Fruit fly (Drosophila melanogaster): ENCODE measurements around the gene Sec61gamma.
A peak's percentile ranks its signal among the peaks of the same experiment; 100 is the strongest.

Gene Sec61gamma

dm6 chrX:19663859-19664728 lies 21.0 kb downstream of the Sec61gamma start, which contains the start of the genes CG14223 and Ssu72 (continued):
- TF ChIP-seq CG3847 (GFP tag; IDR thresholded peaks at IDR 0.05), result peak; percentile 95
- peak; percentile 8 for TF ChIP-seq CG18262 (tag; optimal IDR thresholded peaks at IDR 0.05)
- TF ChIP-seq mam (GFP tag; optimal IDR thresholded peaks at IDR 0.05), result peak; percentile 19
- TF ChIP-seq Doc3 (GFP tag; IDR thresholded peaks at IDR 0.05; ENCODE audit: partially characterized antibody), result peak; percentile 80
- peak; percentile 71 for TF ChIP-seq CG2129 (GFP tag; IDR thresholded peaks at IDR 0.05; ENCODE audit: partially characterized antibody)
- TF ChIP-seq CG10209 (GFP tag; optimal IDR thresholded peaks at IDR 0.05), result no peak
- peak; percentile 84 for TF ChIP-seq CG13287 (GFP tag; IDR thresholded peaks at IDR 0.05; ENCODE audit: partially characterized antibody)
- TF ChIP-seq amos (GFP tag; IDR thresholded peaks at IDR 0.05; ENCODE audit: partially characterized antibody), result peak; percentile 87
- peak; percentile 84 for TF ChIP-seq Scr (GFP tag; IDR thresholded peaks at IDR 0.05; ENCODE audit: partially characterized antibody)
- peak; percentile 21 for TF ChIP-seq YL-1 (GFP tag; optimal IDR thresholded peaks at IDR 0.05)
- no peak for TF ChIP-seq Deaf1 (tag; optimal IDR thresholded peaks at IDR 0.05)
- TF ChIP-seq mld (GFP tag; IDR thresholded peaks at IDR 0.05; ENCODE audit: partially characterized antibody), result 0 out of 3 replicates have a peak, but pooled peaks have one; percentile 44
- TF ChIP-seq CG12391 (tag; optimal IDR thresholded peaks at IDR 0.05), result peak; percentile 3
- peak; percentile 73 for TF ChIP-seq hbn (GFP tag; IDR thresholded peaks at IDR 0.05; ENCODE audit: partially characterized antibody)
- no peak for TF ChIP-seq wor (GFP tag; IDR thresholded peaks at IDR 0.05)
- peak; percentile 64; the same call in 1 of the 2 replicates for TF ChIP-seq CG42726 (GFP tag; IDR thresholded peaks at IDR 0.05; ENCODE audit: partially characterized antibody)
- TF ChIP-seq HLH54F (GFP tag; optimal IDR thresholded peaks at IDR 0.05), result peak; percentile 7
- TF ChIP-seq gcm2 (GFP tag; optimal IDR thresholded peaks at IDR 0.05), result no peak
- TF ChIP-seq MBD-R2 (GFP tag; IDR thresholded peaks at IDR 0.05), result peak; percentile 45
- peak; percentile 75 for TF ChIP-seq CG16813 (GFP tag; IDR thresholded peaks at IDR 0.05; ENCODE audit: partially characterized antibody)
- peak; percentile 32; the same call in 1 of the 2 replicates for TF ChIP-seq vvl (GFP tag; IDR thresholded peaks at IDR 0.05)
- peak; percentile 59 for TF ChIP-seq pzg (GFP tag; optimal IDR thresholded peaks at IDR 0.05)
- no peak for TF ChIP-seq CG10654 (GFP tag; optimal IDR thresholded peaks at IDR 0.05)
- peak; percentile 31 for TF ChIP-seq CG14710 (tag; optimal IDR thresholded peaks at IDR 0.05)
- peak; percentile 86 for TF ChIP-seq Dp (GFP tag; optimal IDR thresholded peaks at IDR 0.05)
- peak; percentile 81 for TF ChIP-seq onecut (GFP tag; IDR thresholded peaks at IDR 0.05)
- no peak for TF ChIP-seq CG8290 (GFP tag; optimal IDR thresholded peaks at IDR 0.05)
- TF ChIP-seq CG8290 (tag; optimal IDR thresholded peaks at IDR 0.05), result peak in 1 of 2 experiments; percentile 47
- TF ChIP-seq nerfin-2 (GFP tag; IDR thresholded peaks at IDR 0.05; ENCODE audit: partially characterized antibody), result peak; percentile 70
- TF ChIP-seq Meics (GFP tag; optimal IDR thresholded peaks at IDR 0.05), result no peak
- TF ChIP-seq croc (GFP tag; conservative IDR thresholded peaks at IDR 0.05), result no peak
- TF ChIP-seq cas (GFP tag; IDR thresholded peaks at IDR 0.05), result no peak
- peak; percentile 71 for TF ChIP-seq Myb (GFP tag; optimal IDR thresholded peaks at IDR 0.05)
- TF ChIP-seq CG30403 (GFP tag; optimal IDR thresholded peaks at IDR 0.05), result peak; percentile 29
- peak; percentile 40 for TF ChIP-seq CG2116 (GFP tag; optimal IDR thresholded peaks at IDR 0.05)
- peak; percentile 62 for TF ChIP-seq unc-4 (GFP tag; IDR thresholded peaks at IDR 0.05; ENCODE audit: partially characterized antibody)
- no peak for TF ChIP-seq CG18011 (GFP tag; optimal IDR thresholded peaks at IDR 0.05)
- peak; percentile 25 for TF ChIP-seq lab (GFP tag; optimal IDR thresholded peaks at IDR 0.05)
- TF ChIP-seq Usf (GFP tag; optimal IDR thresholded peaks at IDR 0.05), result no peak
- TF ChIP-seq BEAF-32 (GFP tag; optimal IDR thresholded peaks at IDR 0.05), result peak; percentile 73
- TF ChIP-seq Sox102F (GFP tag; optimal IDR thresholded peaks at IDR 0.05), result no peak
- no peak for TF ChIP-seq aop (GFP tag; IDR thresholded peaks at IDR 0.05)
- TF ChIP-seq sens-2 (GFP tag; IDR thresholded peaks at IDR 0.05), result no peak
- no peak for TF ChIP-seq en (GFP tag; optimal IDR thresholded peaks at IDR 0.05)
- TF ChIP-seq stwl (tag; optimal IDR thresholded peaks at IDR 0.05), result peak; percentile 22
- TF ChIP-seq sens (GFP tag), result peak; percentile 67
- no peak for TF ChIP-seq Dek (tag; optimal IDR thresholded peaks at IDR 0.05)

All from whole organism, embryonic.